Worm (Caenorhabditis elegans): ENCODE data around the gene osta-3.

The osta-3 gene

ce11 chrII:14805686-14806085 lies 6.6 kb upstream of the osta-3 start, which contains the start of gene srt-11:
TSS of gene srt-11 (plus strand) at chrII:14805986.
- TF ChIP-seq elt-3 (tag; optimal IDR thresholded peaks at IDR 0.05) (no peak), ztf-1 (GFP tag; conservative IDR thresholded peaks at IDR 0.05) (no peak), F13H6.1 (tag; optimal IDR thresholded peaks at IDR 0.05) (no peak), nhr-6 (tag; optimal IDR thresholded peaks at IDR 0.05) (no peak), mab-5 (tag; optimal IDR thresholded peaks at IDR 0.05) (no peak), nhr-12 (tag; optimal IDR thresholded peaks at IDR 0.05) (no peak), gmeb-1 (tag; optimal IDR thresholded peaks at IDR 0.05) (no peak), elt-1 (tag; optimal IDR thresholded peaks at IDR 0.05) (no peak), crh-2 (tag; optimal IDR thresholded peaks at IDR 0.05) (no peak), lin-39 (tag; optimal IDR thresholded peaks at IDR 0.05) (no peak), nhr-129 (tag; optimal IDR thresholded peaks at IDR 0.05) (no peak), egl-27 (tag; optimal IDR thresholded peaks at IDR 0.05) (no peak), dmd-4 (tag; optimal IDR thresholded peaks at IDR 0.05) (no peak), R02D3.7 (tag; optimal IDR thresholded peaks at IDR 0.05) (no peak), unc-55 (GFP tag; optimal IDR thresholded peaks at IDR 0.05) (no peak), skn-1 (tag; optimal IDR thresholded peaks at IDR 0.05) (no peak), nhr-23 (tag; optimal IDR thresholded peaks at IDR 0.05) (no peak), sma-3 (GFP tag; optimal IDR thresholded peaks at IDR 0.05) (no peak), ama-1 (optimal IDR thresholded peaks at IDR 0.05) (no peak)

ce11 chrII:14808686-14809085 lies 3.6 kb upstream of the osta-3 start, which contains the start of gene W01D2.6:
TSS of gene W01D2.6 (plus strand) at chrII:14808986.
- TF ChIP-seq fos-1 (tag; optimal IDR thresholded peaks at IDR 0.05): no peak
- no peak for TF ChIP-seq nhr-25 (tag; optimal IDR thresholded peaks at IDR 0.05)
- no peak for TF ChIP-seq unc-62 (GFP tag; optimal IDR thresholded peaks at IDR 0.05)
- no peak for TF ChIP-seq nhr-129 (tag; optimal IDR thresholded peaks at IDR 0.05)
- no peak for TF ChIP-seq sem-4 (tag; optimal IDR thresholded peaks at IDR 0.05)
- no peak for TF ChIP-seq skn-1 (tag; optimal IDR thresholded peaks at IDR 0.05)

- TF ChIP-seq nhr-11 (tag; optimal IDR thresholded peaks at IDR 0.05): no peak
- peak; percentile 51 for TF ChIP-seq C34F6.9 (tag; optimal IDR thresholded peaks at IDR 0.05)
- TF ChIP-seq lin-13 (GFP tag; optimal IDR thresholded peaks at IDR 0.05): peak; percentile 11
- TF ChIP-seq crh-2 (tag; optimal IDR thresholded peaks at IDR 0.05): no peak
- no peak for TF ChIP-seq peb-1 (tag; optimal IDR thresholded peaks at IDR 0.05)
- peak; percentile 5 for TF ChIP-seq sma-9 (GFP tag; optimal IDR thresholded peaks at IDR 0.05)
- TF ChIP-seq sma-9 (tag; optimal IDR thresholded peaks at IDR 0.05): no peak
- no peak for TF ChIP-seq blmp-1 (tag; optimal IDR thresholded peaks at IDR 0.05; ENCODE audit: insufficient read depth)
- TF ChIP-seq sma-3 (GFP tag; optimal IDR thresholded peaks at IDR 0.05): no peak
- TF ChIP-seq unc-55 (GFP tag; optimal IDR thresholded peaks at IDR 0.05): peak; percentile 15
- no peak for TF ChIP-seq nhr-21 (tag; optimal IDR thresholded peaks at IDR 0.05)
- TF ChIP-seq nhr-237 (tag; optimal IDR thresholded peaks at IDR 0.05): no peak
- TF ChIP-seq snpc-4 (tag; optimal IDR thresholded peaks at IDR 0.05): peak; percentile 66
- peak in 1 of 2 experiments; percentile 24 for TF ChIP-seq lsy-2 (tag; optimal IDR thresholded peaks at IDR 0.05)
- peak; percentile 44 for TF ChIP-seq F13H6.1 (tag; optimal IDR thresholded peaks at IDR 0.05)
- TF ChIP-seq aly-2 (tag; optimal IDR thresholded peaks at IDR 0.05): no peak
- no peak for TF ChIP-seq lin-11 (tag; optimal IDR thresholded peaks at IDR 0.05)
- TF ChIP-seq nhr-12 (tag; optimal IDR thresholded peaks at IDR 0.05): no peak
- no peak for TF ChIP-seq unc-62 (GFP tag; optimal IDR thresholded peaks at IDR 0.05)
- no peak for TF ChIP-seq ama-1 (optimal IDR thresholded peaks at IDR 0.05)
- peak; percentile 30 for TF ChIP-seq nhr-129 (tag; optimal IDR thresholded peaks at IDR 0.05)
- TF ChIP-seq dmd-4 (tag; optimal IDR thresholded peaks at IDR 0.05): no peak
These were observed 1.7 kb upstream of the osta-3 start for ce11 chrII:14810609-14811008.

ce11 chrII:14811472-14811871 lies 859 bp upstream of the osta-3 start:
- no peak for TF ChIP-seq elt-3 (tag; optimal IDR thresholded peaks at IDR 0.05)
- TF ChIP-seq mbf-1 (tag; optimal IDR thresholded peaks at IDR 0.05): no peak
- TF ChIP-seq nhr-237 (tag; optimal IDR thresholded peaks at IDR 0.05): no peak
- TF ChIP-seq C34F6.9 (tag; optimal IDR thresholded peaks at IDR 0.05): no peak
- TF ChIP-seq unc-55 (GFP tag; optimal IDR thresholded peaks at IDR 0.05): no peak
- TF ChIP-seq nhr-10 (tag; optimal IDR thresholded peaks at IDR 0.05): no peak
- no peak for TF ChIP-seq ztf-4 (tag; optimal IDR thresholded peaks at IDR 0.05)
- no peak for TF ChIP-seq ztf-11 (tag; optimal IDR thresholded peaks at IDR 0.05)
- TF ChIP-seq snpc-4 (tag; optimal IDR thresholded peaks at IDR 0.05): peak; percentile 43
- TF ChIP-seq skn-1 (tag; optimal IDR thresholded peaks at IDR 0.05): no peak
- peak; percentile 78 for TF ChIP-seq fos-1 (tag; optimal IDR thresholded peaks at IDR 0.05)
- no peak for TF ChIP-seq gmeb-1 (tag; optimal IDR thresholded peaks at IDR 0.05)
- TF ChIP-seq unc-39 (tag; optimal IDR thresholded peaks at IDR 0.05): no peak
- peak; percentile 63 for TF ChIP-seq F13H6.1 (tag; optimal IDR thresholded peaks at IDR 0.05)
- no peak for TF ChIP-seq nhr-23 (tag; optimal IDR thresholded peaks at IDR 0.05)
- no peak for TF ChIP-seq lin-11 (tag; optimal IDR thresholded peaks at IDR 0.05)
- TF ChIP-seq ztf-1 (GFP tag; conservative IDR thresholded peaks at IDR 0.05): no peak
- no peak for TF ChIP-seq Y55F3AM.14 (GFP tag; optimal IDR thresholded peaks at IDR 0.05)
- TF ChIP-seq lsy-2 (tag; optimal IDR thresholded peaks at IDR 0.05): no peak
- TF ChIP-seq nhr-12 (tag; optimal IDR thresholded peaks at IDR 0.05): no peak
- TF ChIP-seq sma-9 (GFP tag; optimal IDR thresholded peaks at IDR 0.05): peak; percentile 69
- TF ChIP-seq sma-9 (tag; optimal IDR thresholded peaks at IDR 0.05): no peak
- peak; percentile 53 for TF ChIP-seq blmp-1 (tag; optimal IDR thresholded peaks at IDR 0.05; ENCODE audit: insufficient read depth)
- no peak for TF ChIP-seq aly-2 (tag; optimal IDR thresholded peaks at IDR 0.05)
- no peak for TF ChIP-seq R02D3.7 (tag; optimal IDR thresholded peaks at IDR 0.05)
- TF ChIP-seq egl-27 (tag; optimal IDR thresholded peaks at IDR 0.05): no peak
- no peak for TF ChIP-seq nhr-77 (tag; optimal IDR thresholded peaks at IDR 0.05)
- peak; percentile 19 for TF ChIP-seq crh-2 (tag; optimal IDR thresholded peaks at IDR 0.05)
- no peak for TF ChIP-seq ceh-82 (tag; optimal IDR thresholded peaks at IDR 0.05)
- no peak for TF ChIP-seq peb-1 (tag; optimal IDR thresholded peaks at IDR 0.05)
- no peak for TF ChIP-seq zag-1 (tag; optimal IDR thresholded peaks at IDR 0.05)
- no peak for TF ChIP-seq nhr-129 (tag; optimal IDR thresholded peaks at IDR 0.05)
- no peak for TF ChIP-seq elt-1 (tag; optimal IDR thresholded peaks at IDR 0.05)

Data from whole organism, L2 larva.